Fruit fly (Drosophila melanogaster) whole organism, embryonic: ENCODE results near the gene PCID2.

Experiments used
- Bdp1 ChIP-seq: fragments of 200-800 bp; sonication (Bioruptor generic); optimal IDR thresholded peaks from 3 replicates; lab custom pipeline; 2016; ENCODE audit warnings: missing biosample characterization, missing genetic modification characterization
- BtbVII ChIP-seq: fragments of 200-800 bp; sonication (Bioruptor generic); optimal IDR thresholded peaks from 3 replicates; lab custom pipeline; 2017; ENCODE audit warnings: missing biosample characterization, mild to moderate bottlenecking, missing genetic modification characterization
- CG10274 ChIP-seq: fragments of 200-800 bp; sonication (Bioruptor generic); optimal IDR thresholded peaks from 3 replicates; lab custom pipeline; 2017; ENCODE audit warnings: missing biosample characterization, mild to moderate bottlenecking, missing genetic modification characterization
- CG11247 ChIP-seq: fragments of 200-800 bp; sonication (Bioruptor generic); IDR thresholded peaks from 2 replicates; pipeline ENCODE4 v1.3.6; 2022; ENCODE audit warnings: missing biosample characterization, missing genetic modification characterization
- CG12219 ChIP-seq: fragments of 200-800 bp; sonication (Bioruptor generic); optimal IDR thresholded peaks from 3 replicates; lab custom pipeline; 2018; ENCODE audit warnings: missing biosample characterization, mild to moderate bottlenecking, missing genetic modification characterization
- CG1233 ChIP-seq: fragments of 200-800 bp; sonication (Bioruptor generic); optimal IDR thresholded peaks from 4 replicates; lab custom pipeline; 2018; ENCODE audit warnings: missing biosample characterization, mild to moderate bottlenecking, missing genetic modification characterization
- CG12942 ChIP-seq: fragments of 200-800 bp; sonication (Bioruptor generic); optimal IDR thresholded peaks from 3 replicates; lab custom pipeline; 2016; ENCODE audit warnings: missing biosample characterization, missing genetic modification characterization
- CG13424 ChIP-seq: fragments of 200-800 bp; sonication (Bioruptor generic); optimal IDR thresholded peaks from 2 replicates; lab custom pipeline; 2019; ENCODE audit warnings: missing biosample characterization, mild to moderate bottlenecking, missing genetic modification characterization, moderate library complexity
- CG14710 ChIP-seq: fragments of 200-800 bp; sonication (Bioruptor generic); optimal IDR thresholded peaks from 3 replicates; lab custom pipeline; 2019; ENCODE audit warnings: missing biosample characterization, mild to moderate bottlenecking, missing genetic modification characterization, moderate library complexity
- CG1529 ChIP-seq: fragments of 200-800 bp; sonication (Bioruptor generic); optimal IDR thresholded peaks from 3 replicates; lab custom pipeline; 2018; ENCODE audit warnings: missing biosample characterization, missing genetic modification characterization
- CG15601 ChIP-seq: fragments of 200-800 bp; sonication (Bioruptor generic); optimal IDR thresholded peaks from 3 replicates; lab custom pipeline; 2019; ENCODE audit warnings: missing biosample characterization, mild to moderate bottlenecking, missing genetic modification characterization, moderate library complexity
- CG17361 ChIP-seq: fragments of 200-800 bp; sonication (Bioruptor generic); IDR thresholded peaks from 3 replicates; pipeline ENCODE4 v1.3.6; 2022; ENCODE audit warnings: missing biosample characterization, missing genetic modification characterization
- CG18476 ChIP-seq: fragments of 200-800 bp; sonication (Bioruptor generic); optimal IDR thresholded peaks from 2 replicates; lab custom pipeline; 2016; ENCODE audit warnings: missing biosample characterization, mild to moderate bottlenecking, missing genetic modification characterization
- CG18619 ChIP-seq: fragments of 200-800 bp; sonication (Bioruptor generic); optimal IDR thresholded peaks from 3 replicates; lab custom pipeline; 2017; ENCODE audit warnings: missing biosample characterization, mild to moderate bottlenecking, missing genetic modification characterization
- CG2120 ChIP-seq: fragments of 200-800 bp; sonication (Bioruptor generic); optimal IDR thresholded peaks from 3 replicates; lab custom pipeline; 2016; ENCODE audit warnings: missing biosample characterization, missing genetic modification characterization
- CG3281 ChIP-seq: fragments of 200-800 bp; sonication (Bioruptor generic); optimal IDR thresholded peaks from 3 replicates; lab custom pipeline; 2017; ENCODE audit warnings: missing biosample characterization, mild to moderate bottlenecking, missing genetic modification characterization
- CG3838 ChIP-seq: fragments of 200-800 bp; sonication (Bioruptor generic); optimal IDR thresholded peaks from 3 replicates; lab custom pipeline; 2016; ENCODE audit warnings: missing biosample characterization, missing genetic modification characterization
- CG3995 ChIP-seq: fragments of 200-800 bp; sonication (Bioruptor generic); optimal IDR thresholded peaks from 3 replicates; lab custom pipeline; 2016; ENCODE audit warnings: missing biosample characterization, missing genetic modification characterization
- CG4854 ChIP-seq: fragments of 200-800 bp; sonication (Bioruptor generic); optimal IDR thresholded peaks from 2 replicates; lab custom pipeline; 2016; ENCODE audit warnings: missing biosample characterization, missing genetic modification characterization, inconsistent platforms
- CG6254 ChIP-seq: fragments of 200-800 bp; sonication (Bioruptor generic); optimal IDR thresholded peaks from 3 replicates; lab custom pipeline; 2017; ENCODE audit warnings: mild to moderate bottlenecking, missing biosample characterization, missing genetic modification reagents, missing genetic modification characterization
- CG6654 ChIP-seq: fragments of 200-800 bp; sonication (Bioruptor generic); optimal IDR thresholded peaks from 2 replicates; lab custom pipeline; 2017; ENCODE audit warnings: missing biosample characterization, mild to moderate bottlenecking, missing genetic modification characterization
- CG6683 ChIP-seq: fragments of 200-800 bp; sonication (Bioruptor generic); optimal IDR thresholded peaks from 2 replicates; lab custom pipeline; 2017; ENCODE audit warnings: missing biosample characterization, mild to moderate bottlenecking, missing genetic modification characterization, missing genetic modification reagents
- CG9817 ChIP-seq: fragments of 200-800 bp; sonication (Bioruptor generic); optimal IDR thresholded peaks from 2 replicates; lab custom pipeline; 2018; ENCODE audit warnings: missing biosample characterization, mild to moderate bottlenecking, missing genetic modification characterization, moderate library complexity
- CG9932 ChIP-seq: fragments of 200-800 bp; sonication (Bioruptor generic); IDR thresholded peaks from 2 replicates; pipeline ENCODE4 v1.3.6; 2022; ENCODE audit warnings: missing biosample characterization, missing genetic modification characterization
- D ChIP-seq, 2 experiments: fragments of 200-800 bp in 1 of 2; fragments of >200 bp in 1 of 2; sonication (Bioruptor generic) in 1 of 2; optimal IDR thresholded peaks; 2 replicates in 1 of 2; 3 replicates in 1 of 2; lab custom pipeline; 2017; ENCODE audit warnings: mild to moderate bottlenecking in 1 of 2, missing biosample characterization in 1 of 2, missing genetic modification characterization in 1 of 2, missing genetic modification reagents in 1 of 2
- Hand ChIP-seq: fragments of 200-800 bp; sonication (Bioruptor generic); optimal IDR thresholded peaks from 2 replicates; lab custom pipeline; 2017; ENCODE audit warnings: mild to moderate bottlenecking, missing biosample characterization, missing genetic modification reagents, missing genetic modification characterization
- Hey ChIP-seq: fragments of 200-800 bp; sonication (Bioruptor generic); optimal IDR thresholded peaks from 3 replicates; lab custom pipeline; 2018; ENCODE audit warnings: missing biosample characterization, mild to moderate bottlenecking, missing genetic modification characterization
- Hr3 ChIP-seq: fragments of 200-800 bp; sonication (Bioruptor generic); optimal IDR thresholded peaks from 3 replicates; lab custom pipeline; 2016; ENCODE audit warnings: missing biosample characterization, missing genetic modification characterization
- Lhr ChIP-seq: fragments of 200-800 bp; sonication (Bioruptor generic); optimal IDR thresholded peaks from 3 replicates; lab custom pipeline; 2017; ENCODE audit warnings: mild to moderate bottlenecking, missing biosample characterization, missing genetic modification reagents, missing genetic modification characterization
- NK7.1 ChIP-seq: fragments of 200-800 bp; sonication (Bioruptor generic); optimal IDR thresholded peaks from 3 replicates; lab custom pipeline; 2016; ENCODE audit warnings: missing biosample characterization, missing genetic modification characterization
- Neu2 ChIP-seq: fragments of 200-800 bp; sonication (Bioruptor generic); optimal IDR thresholded peaks from 3 replicates; lab custom pipeline; 2016; ENCODE audit warnings: missing biosample characterization, missing genetic modification characterization, borderline replicate concordance
- Tbp ChIP-seq: fragments of >200 bp; optimal IDR thresholded peaks from 2 replicates; lab custom pipeline; 2018; ENCODE audit warnings: missing biosample characterization, missing genetic modification characterization
- dmrt11E ChIP-seq: fragments of 200-800 bp; sonication (Bioruptor generic); optimal IDR thresholded peaks from 3 replicates; lab custom pipeline; 2018; ENCODE audit warnings: missing biosample characterization, mild to moderate bottlenecking, missing genetic modification characterization, moderate library complexity
- dpn ChIP-seq, 2 experiments: fragments of 200-800 bp; sonication (Bioruptor generic); optimal IDR thresholded peaks; 3 replicates each; lab custom pipeline; 2016; ENCODE audit warnings: missing biosample characterization in 2 of 2, missing genetic modification characterization in 2 of 2
- gcm ChIP-seq: fragments of 200-800 bp; sonication (Bioruptor generic); optimal IDR thresholded peaks from 2 replicates; lab custom pipeline; 2019; ENCODE audit warnings: missing biosample characterization, mild to moderate bottlenecking, missing genetic modification characterization, moderate library complexity
- grau ChIP-seq: fragments of 200-800 bp; optimal IDR thresholded peaks from 3 replicates; lab custom pipeline; 2019; ENCODE audit warnings: missing biosample characterization, mild to moderate bottlenecking, missing genetic modification characterization, moderate library complexity
- her ChIP-seq: fragments of 200-800 bp; sonication (Bioruptor generic); optimal IDR thresholded peaks from 2 replicates; lab custom pipeline; 2016; ENCODE audit warnings: missing biosample characterization, missing genetic modification characterization
- hkb ChIP-seq, 2 experiments: fragments of 200-800 bp in 1 of 2; fragments of >200 bp in 1 of 2; sonication (Bioruptor generic) in 1 of 2; IDR thresholded peaks in 1 of 2; optimal IDR thresholded peaks in 1 of 2; 2 replicates each; pipeline versions ENCODE4 v1.3.6 to Lab custom; 2017 to 2022; ENCODE audit warnings: missing biosample characterization in 1 of 2, missing genetic modification characterization in 1 of 2
- jing ChIP-seq: fragments of 200-800 bp; sonication (Bioruptor generic); optimal IDR thresholded peaks from 2 replicates; lab custom pipeline; 2018; ENCODE audit warnings: missing biosample characterization, mild to moderate bottlenecking, missing genetic modification characterization
- jumu ChIP-seq: fragments of 200-800 bp; sonication (Bioruptor generic); optimal IDR thresholded peaks from 3 replicates; lab custom pipeline; 2016; ENCODE audit warnings: missing biosample characterization, missing genetic modification characterization
- mam ChIP-seq: fragments of 200-800 bp; sonication (Bioruptor generic); optimal IDR thresholded peaks from 3 replicates; lab custom pipeline; 2016; ENCODE audit warnings: missing biosample characterization, missing genetic modification characterization
- mirr ChIP-seq: fragments of 200-800 bp; sonication (Bioruptor generic); optimal IDR thresholded peaks from 3 replicates; lab custom pipeline; 2018; ENCODE audit warnings: missing biosample characterization, mild to moderate bottlenecking, missing genetic modification characterization
- phol ChIP-seq: fragments of 200-800 bp; sonication (Bioruptor generic); optimal IDR thresholded peaks from 3 replicates; lab custom pipeline; 2018; ENCODE audit warnings: missing biosample characterization, mild to moderate bottlenecking, missing genetic modification characterization, moderate library complexity
- schlank ChIP-seq: fragments of 200-800 bp; sonication (Bioruptor generic); optimal IDR thresholded peaks from 2 replicates; lab custom pipeline; 2018; ENCODE audit warnings: missing biosample characterization, mild to moderate bottlenecking, missing genetic modification characterization
- sens ChIP-seq: fragments of 200-800 bp; sonication (Bioruptor generic); peaks from one replicate; lab custom pipeline; 2016; ENCODE audit warnings: missing biosample characterization, missing genetic modification characterization
- sisA ChIP-seq: fragments of 200-800 bp; sonication (Bioruptor generic); IDR thresholded peaks from 2 replicates; pipeline ENCODE4 v1.3.6; 2022; ENCODE audit warnings: missing biosample characterization, missing genetic modification characterization
- slou ChIP-seq: fragments of 200-800 bp; sonication (Bioruptor generic); optimal IDR thresholded peaks from 3 replicates; lab custom pipeline; 2016; ENCODE audit warnings: missing biosample characterization, missing genetic modification characterization
- tup ChIP-seq: fragments of 200-800 bp; sonication (Bioruptor generic); optimal IDR thresholded peaks from 2 replicates; lab custom pipeline; 2016; ENCODE audit warnings: missing biosample characterization, mild to moderate bottlenecking, missing genetic modification characterization, moderate library complexity
- tx ChIP-seq: fragments of 200-800 bp; sonication (Bioruptor generic); optimal IDR thresholded peaks from 2 replicates; lab custom pipeline; 2016; ENCODE audit warnings: missing biosample characterization, missing genetic modification characterization
- zfh2 ChIP-seq: fragments of 200-800 bp; sonication (Bioruptor generic); optimal IDR thresholded peaks from 2 replicates; lab custom pipeline; 2016; ENCODE audit warnings: missing biosample characterization, missing genetic modification characterization

PCID2 gene

dm6 chr3L:11579919-11580318 is 46.3 kb upstream of the PCID2 start, which contains the start of gene CG43390 (continued):
- no peak for TF ChIP-seq Bdp1 (GFP tag; lab: Kevin White, UChicago)
- no peak for TF ChIP-seq Neu2 (GFP tag; lab: Kevin White, UChicago)
- TF ChIP-seq CG11247 = peak; percentile 28; the same call in 1 of the 2 replicates
- no peak for TF ChIP-seq CG15601 (tag; lab: Kevin White, UChicago)
- TF ChIP-seq jing (GFP tag; lab: Kevin White, UChicago) = no peak
- TF ChIP-seq CG9817 (tag; lab: Kevin White, UChicago) = peak; percentile 40
- TF ChIP-seq slou (GFP tag; lab: Kevin White, UChicago) = peak; percentile 4
- no peak for TF ChIP-seq D (optimal IDR thresholded peaks at IDR 0.05; lab: Kevin White, UChicago)
- no peak for TF ChIP-seq D (GFP tag; optimal IDR thresholded peaks at IDR 0.05; lab: Kevin White, UChicago)
- peak; percentile 10 for TF ChIP-seq mam (GFP tag; lab: Kevin White, UChicago)
- TF ChIP-seq phol = no peak
- no peak for TF ChIP-seq Hr3 (GFP tag; lab: Kevin White, UChicago)
- no peak for TF ChIP-seq CG3995 (GFP tag; lab: Kevin White, UChicago)
- TF ChIP-seq CG18619 = peak; percentile 50
- peak in 1 of 2 experiments; percentile 31 for TF ChIP-seq dpn (GFP tag; optimal IDR thresholded peaks at IDR 0.05; lab: Kevin White, UChicago)
- TF ChIP-seq schlank (tag; lab: Kevin White, UChicago) = peak; percentile 63
- TF ChIP-seq zfh2 (GFP tag; lab: Kevin White, UChicago) = no peak
- TF ChIP-seq CG6654 (GFP tag; lab: Kevin White, UChicago) = no peak
- TF ChIP-seq sisA = no peak
- TF ChIP-seq Lhr (GFP tag; lab: Kevin White, UChicago) = no peak
- no peak for TF ChIP-seq CG12942 (GFP tag; lab: Kevin White, UChicago)
- no peak for TF ChIP-seq CG6254 (GFP tag; lab: Kevin White, UChicago)
- TF ChIP-seq hkb (optimal IDR thresholded peaks at IDR 0.05; lab: Kevin White, UChicago) = no peak
- no peak for TF ChIP-seq hkb (GFP tag; IDR thresholded peaks at IDR 0.05; lab: Robert Waterston, UW)
- peak; percentile 45 for TF ChIP-seq Hey (tag; lab: Kevin White, UChicago)
- TF ChIP-seq CG18476 (GFP tag; lab: Kevin White, UChicago) = no peak
- TF ChIP-seq BtbVII (GFP tag; lab: Kevin White, UChicago) = peak; percentile 83
- TF ChIP-seq CG13424 (tag; lab: Kevin White, UChicago) = peak; percentile 27
- TF ChIP-seq CG14710 (tag; lab: Kevin White, UChicago) = no peak
- TF ChIP-seq NK7.1 = no peak
- TF ChIP-seq CG10274 (GFP tag; lab: Kevin White, UChicago) = no peak
- no peak for TF ChIP-seq jumu (GFP tag; lab: Kevin White, UChicago)
- TF ChIP-seq CG3281 = no peak
- peak; percentile 40; the same call in 1 of the 3 replicates for TF ChIP-seq CG17361 (GFP tag; lab: Robert Waterston, UW)
- TF ChIP-seq CG1529 = no peak
- no peak for TF ChIP-seq dmrt11E (tag; lab: Kevin White, UChicago)
- peak; percentile 43 for TF ChIP-seq sens (GFP tag; lab: Kevin White, UChicago)
- no peak for TF ChIP-seq CG3838
- peak; percentile 16 for TF ChIP-seq her
- TF ChIP-seq tx = no peak
- no peak for TF ChIP-seq CG9932 (GFP tag; lab: Robert Waterston, UW)
- peak; percentile 46 for TF ChIP-seq Hand (GFP tag; lab: Kevin White, UChicago)
- peak; percentile 89 for TF ChIP-seq mirr
- TF ChIP-seq tup (GFP tag; lab: Kevin White, UChicago) = no peak
- no peak for TF ChIP-seq CG4854
- peak; percentile 59 for TF ChIP-seq CG2120 (GFP tag; lab: Kevin White, UChicago)
- peak; percentile 7 for TF ChIP-seq CG6683 (GFP tag; lab: Kevin White, UChicago)
- TF ChIP-seq Tbp = no peak
- no peak for TF ChIP-seq gcm
- TF ChIP-seq grau (tag; lab: Kevin White, UChicago) = peak; percentile 58
- TF ChIP-seq CG12219 = no peak
- TF ChIP-seq CG1233 (GFP tag; lab: Kevin White, UChicago) = peak; percentile 52
